Worm (Caenorhabditis elegans) whole organism, mixed stage, embryonic: ENCODE measurements around the gene nspd-7.

Experiments
- cnd-1 ChIP-seq: fragments of 200-800 bp; sonication (Bioruptor generic); optimal IDR thresholded peaks from 2 replicates; lab custom pipeline; 2018; ENCODE audit warnings: mild to moderate bottlenecking, missing genetic modification characterization, missing compliant biosample characterization
- drap-1 ChIP-seq: fragments of 200-800 bp; sonication (Bioruptor generic); optimal IDR thresholded peaks from 3 replicates; lab custom pipeline; 2018; ENCODE audit warnings: mild to moderate bottlenecking, missing genetic modification characterization, missing compliant biosample characterization
- elt-1 ChIP-seq: sonication (generic microtip); optimal IDR thresholded peaks from 2 replicates; lab custom pipeline; 2017; ENCODE audit warnings: missing genetic modification characterization, mild to moderate bottlenecking, missing compliant biosample characterization, antibody characterized with exemption, moderate library complexity, borderline replicate concordance; ENCODE audit not compliant: insufficient read depth
- elt-3 ChIP-seq: fragments of 150-350 bp; optimal IDR thresholded peaks from 2 replicates; lab custom pipeline; 2014; ENCODE audit warnings: missing biosample characterization, missing genetic modification characterization
- nhr-12 ChIP-seq: fragments of 150-350 bp; optimal IDR thresholded peaks from 2 replicates; lab custom pipeline; 2014; ENCODE audit warnings: missing biosample characterization, missing genetic modification characterization
- nhr-2 ChIP-seq: fragments of 150-350 bp; optimal IDR thresholded peaks from 2 replicates; lab custom pipeline; 2014; ENCODE audit warnings: missing biosample characterization, missing genetic modification characterization
- nhr-28 ChIP-seq: fragments of 150-350 bp; optimal IDR thresholded peaks from 2 replicates; lab custom pipeline; 2014; ENCODE audit warnings: missing biosample characterization, missing genetic modification characterization
- sptf-1 ChIP-seq: sonication (generic microtip); optimal IDR thresholded peaks from 2 replicates; lab custom pipeline; 2017; ENCODE audit warnings: mild to moderate bottlenecking, missing genetic modification characterization, moderate library complexity, missing compliant biosample characterization
- unc-62 ChIP-seq: fragments of 150-350 bp; optimal IDR thresholded peaks from 2 replicates; lab custom pipeline; 2014; ENCODE audit warnings: missing biosample characterization, missing genetic modification reagents, missing genetic modification characterization
- zip-8 ChIP-seq: fragments of 150-350 bp; optimal IDR thresholded peaks from 2 replicates; lab custom pipeline; 2014; ENCODE audit warnings: missing biosample characterization, missing genetic modification characterization

DNA sequence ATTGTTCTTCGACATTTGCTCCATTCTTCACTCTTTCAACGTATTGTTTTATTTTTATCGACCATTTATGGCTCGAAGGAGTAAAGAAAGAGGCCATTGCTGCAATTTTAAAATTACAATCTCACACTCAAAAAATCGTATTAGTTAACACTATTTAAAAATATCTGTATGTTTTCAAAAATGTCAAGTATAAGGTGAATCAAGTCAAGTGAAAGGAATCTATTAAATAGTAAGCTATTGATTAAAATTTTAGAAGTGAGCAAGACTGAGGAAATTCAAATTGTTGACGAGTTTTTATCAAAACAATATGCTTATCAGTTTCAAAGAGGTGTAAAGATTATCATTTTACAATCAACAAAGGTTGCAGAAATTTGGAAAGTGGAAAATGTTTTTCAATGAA lies 36.5 kb downstream of the nspd-7 start, which contains the start of gene F01G10.4:
- no peak for TF ChIP-seq cnd-1 (tag; lab: Kevin White, UChicago)
- no peak for TF ChIP-seq sptf-1
- TF ChIP-seq elt-1 (tag; lab: Kevin White, UChicago), result no peak
- no peak for TF ChIP-seq zip-8
- TF ChIP-seq elt-3 (tag; lab: Kevin White, UChicago), result no peak
- no peak for TF ChIP-seq unc-62 (GFP tag; lab: Kevin White, UChicago)
- no peak for TF ChIP-seq nhr-12 (tag; lab: Kevin White, UChicago)
- TF ChIP-seq nhr-28, result no peak
- no peak for TF ChIP-seq nhr-2 (tag; lab: Kevin White, UChicago)
- TF ChIP-seq drap-1, result no peak
